Worm (Caenorhabditis elegans): ENCODE measurements around the gene F46B6.12.

The F46B6.12 gene

DNA sequence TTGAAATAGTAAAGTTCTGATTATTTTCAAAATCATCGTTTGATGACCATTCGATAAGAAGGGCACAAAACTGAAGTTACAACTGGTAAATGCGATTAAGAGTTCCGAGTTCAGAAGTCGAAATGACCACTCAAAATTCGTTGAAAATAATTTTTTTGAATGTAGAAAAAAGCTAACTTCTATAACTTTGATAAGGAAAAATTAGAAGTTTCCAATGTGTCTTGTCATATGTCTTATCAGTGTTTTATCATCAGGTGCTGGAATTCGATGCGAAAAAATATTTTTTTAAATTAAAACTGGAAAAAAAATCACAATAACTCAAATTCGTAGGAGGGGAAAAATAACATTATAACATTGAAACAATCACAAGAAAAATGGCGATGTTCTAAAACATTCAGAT lies 49.9 kb downstream of the F46B6.12 start:
- TF ChIP-seq ztf-11 (tag; optimal IDR thresholded peaks at IDR 0.05) (no peak), unc-39 (tag; optimal IDR thresholded peaks at IDR 0.05) (no peak), tbx-2 (tag; optimal IDR thresholded peaks at IDR 0.05) (no peak), nhr-76 (tag; optimal IDR thresholded peaks at IDR 0.05) (no peak), mml-1 (tag; optimal IDR thresholded peaks at IDR 0.05) (no peak), fkh-10 (GFP tag; optimal IDR thresholded peaks at IDR 0.05) (no peak), egl-5 (tag; optimal IDR thresholded peaks at IDR 0.05) (no peak), hmg-11 (tag; optimal IDR thresholded peaks at IDR 0.05) (no peak), ceh-28 (tag; optimal IDR thresholded peaks at IDR 0.05) (no peak), ceh-16 (tag; optimal IDR thresholded peaks at IDR 0.05) (no peak), nfya-1 (tag; optimal IDR thresholded peaks at IDR 0.05; ENCODE audit: insufficient read depth) (no peak), lin-39 (tag; optimal IDR thresholded peaks at IDR 0.05) (no peak), skn-1 (tag; optimal IDR thresholded peaks at IDR 0.05) (no peak), nhr-23 (tag; optimal IDR thresholded peaks at IDR 0.05) (no peak), pqm-1 (tag; optimal IDR thresholded peaks at IDR 0.05) (peak; percentile 7), pha-4 (tag; optimal IDR thresholded peaks at IDR 0.05) (peak; percentile 20), nhr-28 (tag; optimal IDR thresholded peaks at IDR 0.05) (no peak), snpc-4 (tag; optimal IDR thresholded peaks at IDR 0.05) (no peak), fos-1 (tag; optimal IDR thresholded peaks at IDR 0.05) (no peak), eor-1 (tag; optimal IDR thresholded peaks at IDR 0.05) (no peak), elt-2 (tag; optimal IDR thresholded peaks at IDR 0.05) (peak; percentile 66)

All from whole organism, L3 larva.